Worm (Caenorhabditis elegans): ENCODE measurements around the gene swt-4.

Gene swt-4

DNA sequence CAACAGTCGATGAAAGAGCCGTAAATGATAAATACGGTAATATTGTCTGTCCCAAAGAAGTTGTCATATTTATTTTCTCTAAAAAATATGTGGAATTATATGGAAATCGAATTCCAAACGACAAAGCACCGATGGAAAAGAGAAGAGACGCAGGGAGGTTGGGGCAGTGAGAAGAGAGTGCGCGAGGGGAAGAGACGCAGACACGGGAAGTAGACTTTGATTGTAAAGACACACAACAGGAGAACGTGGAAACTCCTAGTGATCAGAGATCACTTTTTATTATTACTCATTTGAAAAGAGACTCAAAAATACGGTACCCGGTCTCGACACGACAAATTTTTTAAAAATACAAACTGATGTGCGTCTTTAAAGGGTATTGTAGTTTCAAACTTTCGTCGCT lies 583 bp downstream of the swt-4 start:
- TF ChIP-seq ceh-13 (GFP tag; optimal IDR thresholded peaks at IDR 0.05) (no peak), ets-7 (tag; optimal IDR thresholded peaks at IDR 0.05) (no peak), hmbx-1 (tag; optimal IDR thresholded peaks at IDR 0.05) (no peak), tra-4 (tag; optimal IDR thresholded peaks at IDR 0.05) (no peak), aly-1 (tag; optimal IDR thresholded peaks at IDR 0.05) (no peak), F13C5.2 (tag; optimal IDR thresholded peaks at IDR 0.05) (no peak), hnd-1 (tag; optimal IDR thresholded peaks at IDR 0.05) (no peak), hmg-4 (GFP tag; optimal IDR thresholded peaks at IDR 0.05) (no peak), pes-1 (GFP tag; IDR thresholded peaks at IDR 0.05) (no peak), B0310.2 (tag; optimal IDR thresholded peaks at IDR 0.05) (no peak), ama-1 (optimal IDR thresholded peaks at IDR 0.05) (no peak), sea-1 (GFP tag; conservative IDR thresholded peaks at IDR 0.05) (no peak), ceh-36 (tag; optimal IDR thresholded peaks at IDR 0.05) (no peak)

DNA sequence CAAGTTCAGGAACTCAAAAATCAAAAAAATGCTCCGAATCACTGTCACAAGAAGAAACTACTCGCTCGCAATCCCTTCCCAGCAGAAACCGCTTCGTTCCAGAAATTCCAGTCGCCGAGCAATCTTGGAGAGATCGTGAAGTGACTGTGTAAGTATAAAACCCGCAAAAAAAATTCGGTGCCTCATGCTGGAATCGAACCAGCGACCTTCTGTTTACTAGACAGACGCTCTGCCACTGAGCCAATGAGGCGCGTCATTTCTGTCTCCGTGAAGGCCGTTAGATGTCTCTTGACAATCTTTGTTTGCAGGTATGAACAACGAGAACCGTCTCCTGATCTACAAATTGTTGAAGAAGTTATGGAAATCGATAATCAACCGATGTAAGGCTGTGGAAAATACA lies 4.4 kb downstream of the swt-4 start:
- TF ChIP-seq tra-4 (tag; optimal IDR thresholded peaks at IDR 0.05) (peak; percentile 67), B0310.2 (tag; optimal IDR thresholded peaks at IDR 0.05) (peak; percentile 47), ama-1 (optimal IDR thresholded peaks at IDR 0.05) (no peak), tbx-11 (GFP tag; IDR thresholded peaks at IDR 0.05) (peak; percentile 86), aly-1 (tag; optimal IDR thresholded peaks at IDR 0.05) (peak; percentile 90), F13C5.2 (tag; optimal IDR thresholded peaks at IDR 0.05) (peak; percentile 69), sea-1 (GFP tag; conservative IDR thresholded peaks at IDR 0.05) (peak; percentile 89), hnd-1 (tag; optimal IDR thresholded peaks at IDR 0.05) (peak; percentile 68), ceh-36 (tag; optimal IDR thresholded peaks at IDR 0.05) (peak; percentile 87), scrt-1 (GFP tag; IDR thresholded peaks at IDR 0.05) (peak; percentile 93), ceh-13 (GFP tag; optimal IDR thresholded peaks at IDR 0.05) (peak; percentile 65), ets-7 (tag; optimal IDR thresholded peaks at IDR 0.05) (no peak), hmbx-1 (tag; optimal IDR thresholded peaks at IDR 0.05) (peak; percentile 63), tbx-37 (GFP tag; conservative IDR thresholded peaks at IDR 0.05) (peak; percentile 78), pes-1 (GFP tag; IDR thresholded peaks at IDR 0.05) (peak; percentile 92), hmg-4 (GFP tag; optimal IDR thresholded peaks at IDR 0.05) (peak; percentile 90), flt-1 (GFP tag; IDR thresholded peaks at IDR 0.05) (peak; percentile 92)

DNA sequence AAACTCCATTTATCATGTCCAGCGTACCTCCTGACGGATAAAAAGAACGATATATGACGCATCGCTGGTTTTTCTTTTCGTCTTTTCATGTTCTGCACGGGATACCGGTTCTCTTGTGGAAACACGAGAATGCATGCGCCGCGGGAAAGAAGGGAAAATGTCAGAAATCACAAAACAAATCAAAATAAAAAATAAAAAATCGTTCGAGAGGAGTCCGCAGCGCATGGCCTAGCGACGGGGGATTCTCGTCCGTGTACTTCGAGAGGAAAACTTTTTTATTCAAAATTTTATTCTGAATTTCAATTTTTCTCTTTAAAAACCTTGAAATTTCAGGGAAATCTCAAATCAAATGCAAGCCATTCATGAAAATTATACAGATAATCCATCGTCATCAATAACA lies 7.7 kb downstream of the swt-4 start, which contains the start of the genes lron-10 and hpr-9:
Gene lron-10, minus strand, starts transcription at position 162 of the 400 bp plus-strand sequence.
Gene hpr-9, plus strand, starts transcription at position 344 of the 400 bp plus-strand sequence.
- 0 out of 2 replicates have a peak, but pooled peaks have one; percentile 56 for TF ChIP-seq pes-1 (GFP tag; IDR thresholded peaks at IDR 0.05)
- TF ChIP-seq ceh-36 (tag; optimal IDR thresholded peaks at IDR 0.05): no peak
- peak; percentile 51; the same call in 1 of the 2 replicates for TF ChIP-seq tbx-37 (GFP tag; conservative IDR thresholded peaks at IDR 0.05)
- TF ChIP-seq tbx-11 (GFP tag; IDR thresholded peaks at IDR 0.05): no peak

DNA sequence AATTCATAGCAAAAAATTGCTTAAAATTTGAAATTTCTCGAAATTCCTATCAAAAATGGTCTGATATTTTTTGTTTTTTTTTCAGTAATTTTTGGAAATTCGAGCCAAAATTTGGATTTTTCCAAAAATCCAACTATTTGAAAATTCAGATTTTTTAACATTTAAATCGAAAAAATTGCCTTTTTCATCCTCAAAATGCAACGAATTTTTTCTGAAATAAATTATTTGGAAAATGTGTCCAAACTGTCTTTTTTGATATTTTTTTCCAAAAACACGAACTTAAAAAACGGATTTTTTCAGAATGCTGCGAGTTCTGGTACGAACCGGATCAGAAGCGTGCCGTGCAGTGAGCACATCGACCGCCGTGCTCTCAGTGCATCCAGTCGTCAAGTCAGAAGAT lies 13.8 kb downstream of the swt-4 start, which contains the start of gene mrpl-22:
Gene mrpl-22, plus strand, starts transcription at position 301 of the 400 bp plus-strand sequence.
- TF ChIP-seq hmbx-1 (tag; optimal IDR thresholded peaks at IDR 0.05) (no peak), B0310.2 (tag; optimal IDR thresholded peaks at IDR 0.05) (no peak), tra-4 (tag; optimal IDR thresholded peaks at IDR 0.05) (no peak), pes-1 (GFP tag; IDR thresholded peaks at IDR 0.05) (no peak), flt-1 (GFP tag; IDR thresholded peaks at IDR 0.05) (no peak), sea-1 (GFP tag; conservative IDR thresholded peaks at IDR 0.05) (no peak), tbx-11 (GFP tag; IDR thresholded peaks at IDR 0.05) (no peak), ets-7 (tag; optimal IDR thresholded peaks at IDR 0.05) (no peak), ceh-36 (tag; optimal IDR thresholded peaks at IDR 0.05) (no peak), ceh-13 (GFP tag; optimal IDR thresholded peaks at IDR 0.05) (no peak), aly-1 (tag; optimal IDR thresholded peaks at IDR 0.05) (no peak), F13C5.2 (tag; optimal IDR thresholded peaks at IDR 0.05) (no peak), tbx-37 (GFP tag; conservative IDR thresholded peaks at IDR 0.05) (no peak), hmg-4 (GFP tag; optimal IDR thresholded peaks at IDR 0.05) (no peak), ama-1 (optimal IDR thresholded peaks at IDR 0.05) (no peak)

DNA sequence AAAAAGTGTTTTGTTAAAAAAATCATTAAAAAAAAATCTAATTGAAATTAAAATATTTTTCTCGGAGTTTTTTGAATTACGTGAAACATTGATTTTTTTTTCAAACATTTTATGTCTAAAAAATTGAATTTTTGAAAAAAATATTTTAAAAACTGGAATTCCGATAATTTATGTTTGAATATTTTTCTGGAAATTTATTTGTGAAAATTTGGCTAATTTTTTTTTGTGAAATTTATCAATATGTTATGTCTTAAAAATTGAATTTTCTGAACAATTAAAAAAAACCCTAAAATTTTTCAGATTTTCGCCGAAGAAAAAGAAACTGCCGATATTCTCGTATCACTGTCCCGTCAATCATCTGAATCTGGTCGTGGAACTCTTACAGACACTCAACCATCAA lies 16.6 kb downstream of the swt-4 start, which contains the start of gene Y39A1A.24:
Gene Y39A1A.24, plus strand, starts transcription at position 301 of the 400 bp plus-strand sequence.
- TF ChIP-seq sea-1 (GFP tag; conservative IDR thresholded peaks at IDR 0.05): no peak
- TF ChIP-seq hmbx-1 (tag; optimal IDR thresholded peaks at IDR 0.05): no peak
- no peak for TF ChIP-seq hnd-1 (tag; optimal IDR thresholded peaks at IDR 0.05)
- no peak for TF ChIP-seq ceh-36 (tag; optimal IDR thresholded peaks at IDR 0.05)

DNA sequence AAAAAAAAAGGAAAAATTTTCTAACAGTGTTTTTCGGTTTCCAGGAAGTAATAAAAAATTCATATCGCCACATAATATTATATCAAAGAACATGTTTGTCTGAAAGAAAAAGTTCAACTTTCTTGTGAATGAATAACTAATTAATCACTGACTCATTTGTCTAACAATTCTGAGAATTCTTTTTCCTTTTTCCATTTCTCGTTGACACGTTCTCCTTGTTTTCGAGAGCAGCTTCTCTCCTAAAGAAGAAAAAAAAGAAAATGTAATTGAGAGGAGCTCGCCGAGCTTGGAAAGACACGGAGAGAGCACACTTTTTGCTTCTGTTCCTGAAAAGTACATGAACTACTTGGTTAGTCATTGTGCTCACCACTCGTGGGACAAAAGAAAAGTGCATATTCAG lies 20.8 kb downstream of the swt-4 start:
- TF ChIP-seq scrt-1 (GFP tag; IDR thresholded peaks at IDR 0.05) (no peak), hnd-1 (tag; optimal IDR thresholded peaks at IDR 0.05) (no peak), hmg-4 (GFP tag; optimal IDR thresholded peaks at IDR 0.05) (no peak), tra-4 (tag; optimal IDR thresholded peaks at IDR 0.05) (no peak), F13C5.2 (tag; optimal IDR thresholded peaks at IDR 0.05) (no peak), tbx-11 (GFP tag; IDR thresholded peaks at IDR 0.05) (no peak), ceh-36 (tag; optimal IDR thresholded peaks at IDR 0.05) (no peak), flt-1 (GFP tag; IDR thresholded peaks at IDR 0.05) (no peak), hmbx-1 (tag; optimal IDR thresholded peaks at IDR 0.05) (no peak), tbx-37 (GFP tag; conservative IDR thresholded peaks at IDR 0.05) (no peak), ama-1 (optimal IDR thresholded peaks at IDR 0.05) (no peak), ceh-13 (GFP tag; optimal IDR thresholded peaks at IDR 0.05) (no peak), aly-1 (tag; optimal IDR thresholded peaks at IDR 0.05) (no peak), pes-1 (GFP tag; IDR thresholded peaks at IDR 0.05) (no peak), B0310.2 (tag; optimal IDR thresholded peaks at IDR 0.05) (no peak), sea-1 (GFP tag; conservative IDR thresholded peaks at IDR 0.05) (no peak), ets-7 (tag; optimal IDR thresholded peaks at IDR 0.05) (no peak)

DNA sequence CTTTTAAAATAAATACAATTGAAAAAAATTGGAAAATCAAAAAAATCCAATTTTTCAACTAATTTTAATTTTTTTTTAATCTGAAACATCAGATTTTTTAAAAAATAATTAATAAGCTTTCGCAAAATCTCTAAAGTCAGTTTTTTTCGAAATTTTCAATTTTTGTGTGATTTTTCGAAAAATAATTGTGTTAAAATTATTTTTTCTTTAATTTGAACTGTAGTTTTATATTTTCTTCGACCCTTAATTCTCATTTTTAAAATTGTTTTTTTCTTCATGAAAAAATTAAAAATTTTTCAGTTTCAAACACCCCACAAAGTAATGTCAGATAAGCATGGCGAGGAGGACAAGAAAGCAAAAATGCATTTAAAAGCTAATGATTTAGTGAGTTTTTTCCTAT lies 23.9 kb downstream of the swt-4 start, which contains the start of gene rabx-5:
Gene rabx-5, plus strand, starts transcription at position 301 of the 400 bp plus-strand sequence.
- TF ChIP-seq F13C5.2 (tag; optimal IDR thresholded peaks at IDR 0.05): no peak
- no peak for TF ChIP-seq hmg-4 (GFP tag; optimal IDR thresholded peaks at IDR 0.05)
- TF ChIP-seq ets-7 (tag; optimal IDR thresholded peaks at IDR 0.05): no peak
- no peak for TF ChIP-seq B0310.2 (tag; optimal IDR thresholded peaks at IDR 0.05)
- TF ChIP-seq sea-1 (GFP tag; conservative IDR thresholded peaks at IDR 0.05): no peak
- TF ChIP-seq tbx-11 (GFP tag; IDR thresholded peaks at IDR 0.05): no peak
- TF ChIP-seq scrt-1 (GFP tag; IDR thresholded peaks at IDR 0.05): no peak
- no peak for TF ChIP-seq aly-1 (tag; optimal IDR thresholded peaks at IDR 0.05)
- TF ChIP-seq tra-4 (tag; optimal IDR thresholded peaks at IDR 0.05): no peak
- no peak for TF ChIP-seq ceh-13 (GFP tag; optimal IDR thresholded peaks at IDR 0.05)
- TF ChIP-seq hmbx-1 (tag; optimal IDR thresholded peaks at IDR 0.05): no peak
- no peak for TF ChIP-seq flt-1 (GFP tag; IDR thresholded peaks at IDR 0.05)
- no peak for TF ChIP-seq tbx-37 (GFP tag; conservative IDR thresholded peaks at IDR 0.05)
- TF ChIP-seq ama-1 (optimal IDR thresholded peaks at IDR 0.05): no peak
- TF ChIP-seq ceh-36 (tag; optimal IDR thresholded peaks at IDR 0.05): no peak
- TF ChIP-seq hnd-1 (tag; optimal IDR thresholded peaks at IDR 0.05): no peak
- TF ChIP-seq pes-1 (GFP tag; IDR thresholded peaks at IDR 0.05): no peak

Measured in whole organism, early embryonic.